Fruit fly (Drosophila melanogaster): ENCODE results near the gene Nup35.

Gene Nup35

DNA sequence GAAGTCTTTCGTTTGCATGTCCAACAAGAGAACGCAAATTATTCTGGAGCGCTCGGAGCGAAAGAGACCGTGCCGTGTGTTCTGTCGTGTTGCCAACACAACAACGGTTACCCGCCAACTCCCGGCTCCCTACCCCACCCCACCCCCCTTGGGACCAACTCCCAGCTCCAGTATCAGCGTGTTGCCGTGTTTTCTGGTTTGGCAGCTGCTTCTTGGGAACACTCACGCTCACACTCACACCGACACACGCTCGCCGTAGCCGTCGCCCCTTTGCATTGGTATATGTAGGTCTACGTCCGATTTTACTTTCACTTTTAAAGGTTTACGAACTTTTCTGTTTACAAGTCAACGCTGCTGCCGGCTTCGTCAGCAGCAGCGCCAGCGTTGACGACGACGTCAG is 27.3 kb downstream of the Nup35 start:
- TF ChIP-seq Blimp-1 (GFP tag; optimal IDR thresholded peaks at IDR 0.05), result peak; percentile 99
- no peak for TF ChIP-seq hth (optimal IDR thresholded peaks at IDR 0.05)
- no peak for TF ChIP-seq CG7963 (GFP tag; IDR thresholded peaks at IDR 0.05; ENCODE audit: partially characterized antibody)
- no peak for TF ChIP-seq fd3F (GFP tag; optimal IDR thresholded peaks at IDR 0.05)
- TF ChIP-seq Fer2 (tag; optimal IDR thresholded peaks at IDR 0.05), result no peak
- no peak for TF ChIP-seq gsb-n (tag; optimal IDR thresholded peaks at IDR 0.05)
- TF ChIP-seq C15 (GFP tag; IDR thresholded peaks at IDR 0.05), result no peak
- TF ChIP-seq CG2875 (GFP tag; optimal IDR thresholded peaks at IDR 0.05), result no peak
- TF ChIP-seq Chrac-16 (GFP tag; optimal IDR thresholded peaks at IDR 0.05), result no peak
- no peak for TF ChIP-seq tap (tag; optimal IDR thresholded peaks at IDR 0.05)
- TF ChIP-seq pzg (GFP tag; optimal IDR thresholded peaks at IDR 0.05), result no peak
- no peak for TF ChIP-seq CG8765 (GFP tag; IDR thresholded peaks at IDR 0.05)
- peak; percentile 56 for TF ChIP-seq crol (GFP tag; IDR thresholded peaks at IDR 0.05)
- peak; percentile 12 for TF ChIP-seq kni (GFP tag; optimal IDR thresholded peaks at IDR 0.05)
- TF ChIP-seq peb (GFP tag; IDR thresholded peaks at IDR 0.05), result no peak
- no peak for TF ChIP-seq Mrtf (GFP tag; IDR thresholded peaks at IDR 0.05)
- no peak for TF ChIP-seq gfzf (GFP tag; optimal IDR thresholded peaks at IDR 0.05)
- no peak for TF ChIP-seq crp (GFP tag; optimal IDR thresholded peaks at IDR 0.05)
- no peak for TF ChIP-seq sd (tag; optimal IDR thresholded peaks at IDR 0.05)
- TF ChIP-seq cg (GFP tag; optimal IDR thresholded peaks at IDR 0.05), result peak; percentile 55
- TF ChIP-seq seq (GFP tag; IDR thresholded peaks at IDR 0.05), result no peak
- no peak for TF ChIP-seq Fer1 (GFP tag; optimal IDR thresholded peaks at IDR 0.05)
- TF ChIP-seq jigr1 (GFP tag; IDR thresholded peaks at IDR 0.05), result no peak
- TF ChIP-seq sima (GFP tag; optimal IDR thresholded peaks at IDR 0.05), result no peak
- TF ChIP-seq Side (GFP tag; optimal IDR thresholded peaks at IDR 0.05), result no peak
- no peak for TF ChIP-seq H2.0 (GFP tag; IDR thresholded peaks at IDR 0.05)
- TF ChIP-seq CG5180 (GFP tag; optimal IDR thresholded peaks at IDR 0.05), result peak; percentile 26
- no peak for TF ChIP-seq bigmax (GFP tag; optimal IDR thresholded peaks at IDR 0.05)
- TF ChIP-seq chif (GFP tag; optimal IDR thresholded peaks at IDR 0.05), result no peak
- TF ChIP-seq CG32767 (GFP tag; IDR thresholded peaks at IDR 0.05), result no peak
- TF ChIP-seq CG9932 (GFP tag; IDR thresholded peaks at IDR 0.05), result no peak
- TF ChIP-seq hb (GFP tag; IDR thresholded peaks at IDR 0.05; ENCODE audit: partially characterized antibody), result no peak
- TF ChIP-seq CHES-1-like (GFP tag; optimal IDR thresholded peaks at IDR 0.05), result no peak

DNA sequence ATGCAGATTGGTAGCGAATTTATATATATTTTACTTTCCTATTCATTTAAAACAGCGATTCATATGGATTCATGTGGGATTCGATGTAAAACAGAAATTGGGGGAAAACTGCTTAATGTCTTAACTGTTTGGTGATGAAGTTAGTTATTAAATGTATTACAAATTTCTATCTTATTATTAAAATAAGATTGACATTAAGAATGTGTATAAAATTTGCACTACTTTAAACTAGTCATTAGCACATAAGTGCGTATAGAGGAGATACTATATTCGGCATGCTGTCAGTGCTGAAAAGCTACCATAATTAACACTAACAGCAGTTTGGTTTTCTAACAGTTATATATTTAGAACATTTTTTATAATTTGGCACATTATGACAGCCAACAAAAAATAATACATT is 27.7 kb downstream of the Nup35 start:
- peak; percentile 12 for TF ChIP-seq sens (GFP tag)
- peak; percentile 8 for TF ChIP-seq CG18262 (tag; optimal IDR thresholded peaks at IDR 0.05)
- no peak for TF ChIP-seq da (GFP tag; optimal IDR thresholded peaks at IDR 0.05)
- TF ChIP-seq Rx (GFP tag; IDR thresholded peaks at IDR 0.05), result no peak
- no peak for TF ChIP-seq CG11085 (GFP tag; IDR thresholded peaks at IDR 0.05)
- no peak for TF ChIP-seq gro (GFP tag; optimal IDR thresholded peaks at IDR 0.05)
- no peak for TF ChIP-seq CG17568 (GFP tag; optimal IDR thresholded peaks at IDR 0.05)

DNA sequence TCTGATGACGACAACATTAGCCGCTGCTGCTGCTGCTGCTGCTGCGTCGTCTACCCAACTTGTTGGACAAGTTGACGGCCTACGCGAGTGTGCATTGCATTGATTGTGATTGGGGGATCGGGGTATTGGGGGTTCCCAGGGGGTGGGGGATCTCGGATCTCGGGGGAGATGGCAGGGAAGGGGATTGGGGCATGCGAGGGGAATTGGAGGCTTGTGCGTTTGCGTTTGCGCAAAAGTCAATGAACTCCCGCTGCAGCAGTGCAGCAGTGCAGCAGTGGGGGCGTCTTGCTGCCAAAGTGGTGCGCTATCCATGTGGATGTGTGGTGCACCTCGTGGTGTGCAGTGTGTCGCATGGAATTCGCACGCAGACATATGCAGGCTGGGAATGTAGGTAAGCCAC is 28.8 kb downstream of the Nup35 start:
- TF ChIP-seq wek (GFP tag; optimal IDR thresholded peaks at IDR 0.05) (no peak), CG18599 (GFP tag; optimal IDR thresholded peaks at IDR 0.05) (no peak), sd (tag; optimal IDR thresholded peaks at IDR 0.05) (no peak), slou (GFP tag; optimal IDR thresholded peaks at IDR 0.05) (no peak), tll (GFP tag; optimal IDR thresholded peaks at IDR 0.05) (no peak), CG9609 (GFP tag; optimal IDR thresholded peaks at IDR 0.05) (no peak), luna (GFP tag; optimal IDR thresholded peaks at IDR 0.05) (no peak), sr (GFP tag; IDR thresholded peaks at IDR 0.05) (0 out of 3 replicates have a peak, but pooled peaks have one; percentile 39), crol (GFP tag; IDR thresholded peaks at IDR 0.05) (peak; percentile 88), Blimp-1 (GFP tag; optimal IDR thresholded peaks at IDR 0.05) (peak; percentile 17)

Measured in whole organism, embryonic.